Fruit fly (Drosophila melanogaster) whole organism, embryonic: Measurements from ENCODE around the gene CG46463.

Experiments used
- CG17912 ChIP-seq: fragments of 200-800 bp; sonication (Bioruptor generic); optimal IDR thresholded peaks from 2 replicates; lab custom pipeline; 2018; ENCODE audit warnings: missing biosample characterization, mild to moderate bottlenecking, missing genetic modification characterization
- shn ChIP-seq: fragments of 200-800 bp; sonication (Bioruptor generic); optimal IDR thresholded peaks from 3 replicates; lab custom pipeline; 2016; ENCODE audit warnings: missing biosample characterization, missing genetic modification characterization
- wor ChIP-seq: fragments of 200-800 bp; sonication (Bioruptor generic); IDR thresholded peaks from 2 replicates; pipeline ENCODE4 v1.3.6; 2022; ENCODE audit warnings: missing biosample characterization, missing genetic modification characterization

- peak; percentile 29 for TF ChIP-seq CG17912 (GFP tag; lab: Kevin White, UChicago)
- TF ChIP-seq wor (GFP tag; lab: Robert Waterston, UW) = peak; percentile 78
- peak; percentile 46 for TF ChIP-seq shn (GFP tag; lab: Kevin White, UChicago)
Observed at dm6 chr3L:3460402-3461027, 600 bp upstream of the CG46463 start, which contains the start of gene eIF5B.
